Worm (Caenorhabditis elegans): ENCODE data around the gene T22G5.1.
A peak's percentile ranks its signal among the peaks of the same experiment; 100 is the strongest.

Gene T22G5.1

DNA sequence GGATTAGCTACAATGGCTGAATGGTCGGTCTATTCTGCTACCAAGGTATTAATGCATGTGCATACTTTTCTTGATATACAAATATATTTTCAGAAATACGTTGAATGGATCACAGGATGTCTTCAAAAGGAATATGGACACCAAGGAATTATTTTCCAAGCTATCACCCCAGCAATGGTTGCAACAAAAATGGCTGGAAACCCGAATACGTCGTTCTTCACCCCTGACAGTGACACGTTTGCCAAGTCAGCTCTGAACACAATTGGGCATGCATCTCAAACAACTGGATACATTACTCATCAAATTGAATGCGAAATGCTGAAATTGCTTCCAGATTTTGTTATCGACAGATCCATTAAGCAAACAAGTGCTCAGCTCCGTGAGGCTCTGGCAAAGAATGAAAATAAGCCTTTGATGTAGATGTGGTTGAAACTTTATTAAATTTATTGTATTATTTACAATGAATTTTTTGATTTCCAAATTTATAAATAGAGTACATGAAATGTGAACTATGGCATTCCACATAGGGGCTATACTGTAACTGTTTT, 31.0 kb downstream of the T22G5.1 start:
- TF ChIP-seq nhr-77 (tag; optimal IDR thresholded peaks at IDR 0.05) (peak; percentile 89), madf-9 (GFP tag; conservative IDR thresholded peaks at IDR 0.05) (peak; percentile 34; the same call in 1 of the 2 replicates), dpl-1 (GFP tag; optimal IDR thresholded peaks at IDR 0.05) (no peak), nhr-28 (tag; optimal IDR thresholded peaks at IDR 0.05) (peak; percentile 48), snpc-4 (tag; optimal IDR thresholded peaks at IDR 0.05) (no peak), lin-15B (tag; optimal IDR thresholded peaks at IDR 0.05) (peak; percentile 27), unc-130 (GFP tag; optimal IDR thresholded peaks at IDR 0.05) (no peak), lin-38 (GFP tag; IDR thresholded peaks at IDR 0.05) (peak; percentile 59), lin-29 (GFP tag; IDR thresholded peaks at IDR 0.05) (no peak), zip-2 (tag; optimal IDR thresholded peaks at IDR 0.05) (no peak), nhr-11 (tag; optimal IDR thresholded peaks at IDR 0.05) (peak; percentile 11), mxl-2 (GFP tag; conservative IDR thresholded peaks at IDR 0.05) (no peak), nhr-111 (GFP tag; optimal IDR thresholded peaks at IDR 0.05) (no peak), nhr-237 (tag; optimal IDR thresholded peaks at IDR 0.05) (no peak), nhr-6 (tag; optimal IDR thresholded peaks at IDR 0.05) (no peak), daf-8 (GFP tag; IDR thresholded peaks at IDR 0.05) (no peak), lin-39 (tag; optimal IDR thresholded peaks at IDR 0.05) (no peak), attf-4 (tag; optimal IDR thresholded peaks at IDR 0.05) (no peak), fkh-10 (GFP tag; optimal IDR thresholded peaks at IDR 0.05) (no peak), aha-1 (tag) (peak; percentile 91), Y75B8A.6 (GFP tag; IDR thresholded peaks at IDR 0.05) (peak; percentile 85), mxl-3 (GFP tag; optimal IDR thresholded peaks at IDR 0.05) (peak; percentile 45), nhr-48 (tag; optimal IDR thresholded peaks at IDR 0.05) (no peak), sdz-12 (GFP tag; optimal IDR thresholded peaks at IDR 0.05) (peak; percentile 13), dmd-6 (GFP tag; IDR thresholded peaks at IDR 0.05) (peak; percentile 56), dmd-8 (GFP tag; IDR thresholded peaks at IDR 0.05) (peak; percentile 69), ceh-28 (tag; optimal IDR thresholded peaks at IDR 0.05) (no peak), ctbp-1 (GFP tag; IDR thresholded peaks at IDR 0.05) (no peak; the same call in 1 of the 2 replicates), nhr-10 (tag; optimal IDR thresholded peaks at IDR 0.05) (peak; percentile 51), nhr-25 (tag; optimal IDR thresholded peaks at IDR 0.05; ENCODE audit: borderline replicate concordance, insufficient read depth) (no peak), ceh-82 (tag; optimal IDR thresholded peaks at IDR 0.05) (no peak), egl-27 (tag; optimal IDR thresholded peaks at IDR 0.05) (no peak), D1046.2 (GFP tag; IDR thresholded peaks at IDR 0.05) (peak; percentile 79; the same call in 1 of the 2 replicates), daf-12 (tag; optimal IDR thresholded peaks at IDR 0.05) (no peak), zfp-2 (tag; optimal IDR thresholded peaks at IDR 0.05) (no peak), spr-1 (tag; optimal IDR thresholded peaks at IDR 0.05) (no peak), dve-1 (tag; optimal IDR thresholded peaks at IDR 0.05; ENCODE audit: insufficient read depth) (peak; percentile 28), lim-7 (GFP tag; IDR thresholded peaks at IDR 0.05) (no peak), unc-62 (GFP tag; optimal IDR thresholded peaks at IDR 0.05 in 1 of 2) (no peak), unc-62 (tag; optimal IDR thresholded peaks at IDR 0.05) (no peak), egl-43 (GFP tag; IDR thresholded peaks at IDR 0.05) (peak; percentile 73), dmd-9 (GFP tag; IDR thresholded peaks at IDR 0.05) (no peak; the same call in none of the 2 replicates), lin-1 (GFP tag; IDR thresholded peaks at IDR 0.05) (peak; percentile 51; the same call in 1 of the 2 replicates), Y48G9A.11 (GFP tag; IDR thresholded peaks at IDR 0.05) (no peak; the same call in 1 of the 2 replicates), skn-1 (tag; optimal IDR thresholded peaks at IDR 0.05) (no peak), mdl-1 (tag; optimal IDR thresholded peaks at IDR 0.05) (peak in 1 of 2 experiments; percentile 22), snpc-1.2 (GFP tag; IDR thresholded peaks at IDR 0.05) (peak; percentile 27; the same call in 1 of the 2 replicates), pha-4 (GFP tag; IDR thresholded peaks at IDR 0.05) (peak; percentile 37), pha-4 (tag; optimal IDR thresholded peaks at IDR 0.05) (no peak), saeg-2 (GFP tag; IDR thresholded peaks at IDR 0.05) (no peak), ceh-32 (tag; optimal IDR thresholded peaks at IDR 0.05; ENCODE audit: poor library complexity) (no peak), Y5F2A.4 (GFP tag; optimal IDR thresholded peaks at IDR 0.05) (no peak)

Data from whole organism, L4 larva.